Worm (Caenorhabditis elegans) whole organism, dauer: ENCODE results near the gene gop-1.

Experiments used
- unc-62 ChIP-seq: sonication (generic microtip); optimal IDR thresholded peaks from 2 replicates; lab custom pipeline; 2017; ENCODE audit warnings: missing biosample characterization, missing genetic modification reagents, missing genetic modification characterization

The gop-1 gene

DNA sequence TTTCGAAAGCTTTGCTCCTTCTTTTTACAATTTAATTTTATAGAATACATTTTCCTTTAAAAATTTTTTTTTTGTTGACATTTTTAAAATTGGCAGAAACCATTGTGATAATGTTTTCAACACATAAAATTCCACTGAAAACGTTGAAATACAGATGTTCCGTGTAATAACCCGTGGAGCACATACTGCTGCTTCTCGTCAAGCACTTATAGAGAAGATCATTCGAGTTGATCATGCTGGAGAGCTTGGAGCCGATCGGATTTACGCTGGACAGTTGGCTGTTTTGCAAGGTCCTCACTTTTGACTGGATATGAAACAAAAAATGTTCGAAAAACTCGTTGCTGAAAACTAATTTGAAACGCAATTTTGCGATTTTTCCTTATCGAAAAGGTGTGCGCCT, 23.5 kb downstream of the gop-1 start, which contains the start of gene clk-1:
clk-1 (plus strand) TSS at position 155 of the 400 bp plus-strand sequence.
- TF ChIP-seq unc-62: no peak

DNA sequence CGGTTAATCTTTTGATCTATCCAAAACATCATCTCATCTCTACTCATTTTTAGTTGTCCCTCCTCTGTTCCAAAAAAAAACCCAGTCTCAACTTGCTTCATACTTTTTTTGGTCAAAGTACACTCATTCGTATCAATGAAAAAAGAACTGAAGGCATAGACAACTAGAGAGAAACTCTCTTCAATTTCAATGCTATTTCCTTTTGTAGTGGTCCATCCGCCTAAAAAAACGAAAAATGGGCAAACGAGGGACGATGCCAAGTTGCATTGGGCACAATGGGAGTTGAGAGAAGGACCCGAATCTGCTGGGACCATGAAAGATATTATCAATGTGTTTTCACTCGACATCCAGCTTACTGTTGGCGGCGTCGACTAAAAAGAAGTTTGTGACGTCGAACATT, 26.0 kb downstream of the gop-1 start:
- no peak for TF ChIP-seq unc-62

DNA sequence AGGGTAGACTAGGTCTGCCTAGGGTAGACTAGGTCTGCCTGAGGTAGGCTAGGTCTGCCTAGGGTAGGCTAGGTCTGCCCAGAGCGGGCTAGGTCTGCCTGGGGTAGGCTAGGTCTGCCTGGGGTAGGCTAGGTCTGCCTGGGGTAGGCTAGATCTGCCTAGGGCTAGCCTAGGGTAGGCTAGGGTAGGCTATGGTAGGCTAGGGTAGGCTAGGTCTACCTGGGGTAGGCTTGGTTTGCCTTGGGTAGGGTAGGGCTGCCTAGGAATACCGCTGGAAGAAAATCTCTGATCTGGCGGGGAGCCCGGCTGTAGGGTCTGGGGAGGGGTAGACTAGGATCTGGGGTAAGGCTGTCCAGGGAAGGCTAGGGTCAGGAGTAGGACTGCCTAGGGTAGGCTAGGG, 31.2 kb downstream of the gop-1 start:
- no peak for TF ChIP-seq unc-62

ce11 chrIII:5286205-5286604, 32.0 kb downstream of the gop-1 start, which contains the start of gene ZC395.11:
ZC395.11 (minus strand) TSS chrIII:5286305.
- no peak for TF ChIP-seq unc-62

DNA sequence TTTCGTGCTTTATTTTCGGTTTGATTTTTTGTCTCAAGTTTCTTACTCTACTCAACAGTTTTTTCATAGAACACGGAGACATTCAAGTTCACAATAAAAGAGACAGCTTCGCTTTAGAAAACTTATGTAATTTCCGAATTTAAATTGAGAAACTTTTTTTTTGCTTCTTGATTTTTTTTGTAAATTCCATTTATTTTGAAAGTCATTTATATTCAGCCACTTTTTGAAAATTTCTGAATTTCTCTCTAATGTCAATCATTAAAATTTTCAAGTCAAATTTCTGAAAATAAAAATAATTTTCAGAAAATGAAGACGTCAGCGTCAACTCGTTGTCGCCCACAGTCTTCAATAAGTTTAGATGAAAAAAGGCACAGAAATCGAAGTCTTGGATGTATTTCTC, 33.6 kb downstream of the gop-1 start, which contains the start of gene T15B12.1:
T15B12.1 (plus strand) TSS at position 301 of the 400 bp plus-strand sequence.
- no peak for TF ChIP-seq unc-62

- no peak for TF ChIP-seq unc-62
Observed at ce11 chrIII:5290230-5290629, 36.0 kb downstream of the gop-1 start.

DNA sequence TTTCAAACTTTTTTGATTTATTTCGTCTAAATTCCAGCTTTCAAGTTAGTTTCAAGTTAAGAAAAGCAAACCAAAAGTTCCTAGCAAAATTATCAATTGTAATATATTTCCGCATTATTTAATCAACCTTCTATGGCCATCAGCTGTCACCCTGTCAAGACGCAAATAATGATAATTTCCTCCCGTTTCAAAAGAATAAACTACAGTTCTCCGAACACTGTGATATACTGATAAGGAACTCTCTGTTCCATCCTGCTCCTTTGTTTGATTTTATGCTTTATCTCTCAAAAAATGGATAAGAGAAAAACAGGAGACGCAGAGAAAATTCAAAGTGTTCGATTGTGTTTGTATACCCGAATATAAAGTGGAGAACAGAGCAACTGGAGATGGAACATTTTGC, 37.0 kb downstream of the gop-1 start:
- no peak for TF ChIP-seq unc-62

- TF ChIP-seq unc-62: no peak
Observed at ce11 chrIII:5294281-5294680, 40.0 kb downstream of the gop-1 start.

ce11 chrIII:5294867-5295266, 40.6 kb downstream of the gop-1 start:
- TF ChIP-seq unc-62: no peak

DNA sequence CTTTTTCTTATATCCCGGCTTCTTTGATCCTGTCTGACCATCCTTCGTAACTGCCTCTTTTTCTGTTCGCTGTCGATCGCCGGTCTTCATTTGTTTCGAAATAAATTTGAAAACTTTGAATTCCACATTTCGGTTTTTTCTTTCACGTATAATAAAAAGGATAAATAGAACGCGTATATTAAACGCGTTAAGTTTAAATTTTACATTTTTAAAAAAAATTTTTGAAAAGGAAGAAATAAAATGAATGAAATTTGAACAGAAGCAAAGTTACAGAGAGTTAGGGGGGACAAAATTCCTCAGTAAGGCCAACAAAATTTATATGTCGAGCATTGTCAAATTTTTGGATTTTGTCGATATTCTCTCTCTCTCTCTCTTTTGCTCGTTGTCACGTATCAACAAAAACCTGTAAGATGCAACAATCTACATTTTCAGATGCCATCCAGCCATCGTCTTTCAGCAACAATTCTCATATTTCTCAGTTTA, 47.6 kb downstream of the gop-1 start, which contains the start of the genes T15B12.2 and F52C9.5:
T15B12.2 (minus strand) TSS at position 101 of the 483 bp plus-strand sequence.
F52C9.5 (plus strand) TSS at position 433 of the 483 bp plus-strand sequence.
- no peak for TF ChIP-seq unc-62

ce11 chrIII:5304044-5304443, 49.8 kb downstream of the gop-1 start:
- TF ChIP-seq unc-62: no peak

ce11 chrIII:5305725-5306124, 51.5 kb downstream of the gop-1 start:
- no peak for TF ChIP-seq unc-62

DNA sequence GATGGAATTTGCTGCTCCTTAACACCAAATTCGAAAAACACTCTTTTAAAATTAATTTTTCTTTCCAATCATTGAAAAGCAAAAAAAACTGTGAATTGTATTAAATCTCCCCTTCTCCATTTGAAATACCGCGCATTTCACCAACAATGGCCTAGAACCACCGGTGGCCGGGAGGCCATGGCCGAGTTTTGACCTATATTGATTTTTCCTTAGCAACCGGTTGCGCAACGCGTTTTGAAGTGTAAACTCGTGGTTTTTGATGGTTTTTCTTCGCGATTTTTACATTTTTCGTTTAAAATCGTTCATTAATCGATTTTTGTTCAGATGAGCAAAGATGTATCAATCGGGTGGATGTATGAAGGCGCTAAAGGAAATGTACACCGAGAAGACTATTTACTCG, 54.0 kb downstream of the gop-1 start, which contains the start of gene mog-3:
mog-3 (plus strand) TSS at position 319 of the 400 bp plus-strand sequence.
- no peak for TF ChIP-seq unc-62
